Fruit fly (Drosophila melanogaster) whole organism, prepupa: Measurements from ENCODE around the gene Cpr64Ab.

ENCODE experiments used
- CG10631 ChIP-seq: fragments of 200-800 bp; sonication (Bioruptor generic); optimal IDR thresholded peaks from 2 replicates; lab custom pipeline; 2016; ENCODE audit warnings: missing biosample characterization, missing genetic modification characterization
- CG10669 ChIP-seq: fragments of 200-800 bp; sonication (Bioruptor generic); optimal IDR thresholded peaks from 3 replicates; lab custom pipeline; 2018; ENCODE audit warnings: missing biosample characterization, mild to moderate bottlenecking, missing genetic modification characterization, moderate library complexity
- CG11902 ChIP-seq: fragments of 200-800 bp; sonication (Bioruptor generic); optimal IDR thresholded peaks from 3 replicates; lab custom pipeline; 2016; ENCODE audit warnings: missing biosample characterization, missing genetic modification characterization
- CG1621 ChIP-seq: fragments of 200-800 bp; sonication (Bioruptor generic); optimal IDR thresholded peaks from 3 replicates; lab custom pipeline; 2018; ENCODE audit warnings: missing biosample characterization, mild to moderate bottlenecking, missing genetic modification characterization
- CG16779 ChIP-seq: fragments of 200-800 bp; sonication (Bioruptor generic); optimal IDR thresholded peaks from 3 replicates; lab custom pipeline; 2017; ENCODE audit warnings: missing biosample characterization, mild to moderate bottlenecking, missing genetic modification characterization
- CG3032 ChIP-seq: fragments of 200-800 bp; optimal IDR thresholded peaks from 2 replicates; lab custom pipeline; 2019; ENCODE audit warnings: missing biosample characterization, mild to moderate bottlenecking, missing genetic modification characterization, moderate library complexity
- CG31627 ChIP-seq: fragments of 200-800 bp; sonication (Bioruptor generic); optimal IDR thresholded peaks from 3 replicates; lab custom pipeline; 2016; ENCODE audit warnings: missing biosample characterization, missing genetic modification characterization
- CG32006 ChIP-seq: fragments of 200-800 bp; sonication (Bioruptor generic); optimal IDR thresholded peaks from 3 replicates; lab custom pipeline; 2017; ENCODE audit warnings: missing biosample characterization, mild to moderate bottlenecking, missing genetic modification characterization
- CG34406 ChIP-seq: fragments of 200-800 bp; sonication (Bioruptor generic); optimal IDR thresholded peaks from 3 replicates; lab custom pipeline; 2016; ENCODE audit warnings: missing biosample characterization, missing genetic modification characterization
- CG3919 ChIP-seq: fragments of 200-800 bp; sonication (Bioruptor generic); optimal IDR thresholded peaks from 3 replicates; lab custom pipeline; 2016; ENCODE audit warnings: missing biosample characterization, missing genetic modification characterization
- CG6276 ChIP-seq: fragments of 200-800 bp; sonication (Bioruptor generic); optimal IDR thresholded peaks from 2 replicates; lab custom pipeline; 2017; ENCODE audit warnings: missing biosample characterization, mild to moderate bottlenecking, missing genetic modification characterization
- CG6792 ChIP-seq: fragments of 200-800 bp; sonication (Bioruptor generic); optimal IDR thresholded peaks from 3 replicates; lab custom pipeline; 2016; ENCODE audit warnings: missing biosample characterization, missing genetic modification characterization
- CG6808 ChIP-seq: fragments of 200-800 bp; sonication (Bioruptor generic); optimal IDR thresholded peaks from 3 replicates; lab custom pipeline; 2017; ENCODE audit warnings: missing biosample characterization, missing genetic modification characterization, mild to moderate bottlenecking, moderate library complexity, missing genetic modification reagents
- CG6854 ChIP-seq: fragments of 200-800 bp; sonication (Bioruptor generic); optimal IDR thresholded peaks from 2 replicates; lab custom pipeline; 2017; ENCODE audit warnings: missing biosample characterization, mild to moderate bottlenecking, missing genetic modification characterization
- CG7368 ChIP-seq: fragments of 200-800 bp; sonication (Bioruptor generic); optimal IDR thresholded peaks from 3 replicates; lab custom pipeline; 2016; ENCODE audit warnings: missing biosample characterization, missing genetic modification characterization
- CG8319 ChIP-seq: fragments of 200-800 bp; sonication (Bioruptor generic); optimal IDR thresholded peaks from 3 replicates; lab custom pipeline; 2016; ENCODE audit warnings: missing biosample characterization, missing genetic modification characterization
- Eip75B ChIP-seq: fragments of 200-800 bp; sonication (Bioruptor generic); optimal IDR thresholded peaks from 3 replicates; lab custom pipeline; 2016; ENCODE audit warnings: missing biosample characterization, missing genetic modification characterization
- Eip78C ChIP-seq: fragments of 200-800 bp; sonication (Bioruptor generic); peaks from one replicate; lab custom pipeline; 2016; ENCODE audit warnings: missing biosample characterization, missing genetic modification characterization
- Eip93F ChIP-seq: fragments of 200-800 bp; sonication (Bioruptor generic); optimal IDR thresholded peaks from 2 replicates; lab custom pipeline; 2016; ENCODE audit warnings: missing biosample characterization, mild to moderate bottlenecking, missing genetic modification characterization
- Gug ChIP-seq: fragments of 200-800 bp; sonication (Bioruptor generic); IDR thresholded peaks from 2 replicates; pipeline ENCODE4 v1.3.6; 2022; ENCODE audit warnings: missing biosample characterization, missing genetic modification characterization
- Hr38 ChIP-seq: sonication (Bioruptor generic); optimal IDR thresholded peaks from 2 replicates; lab custom pipeline; 2016; ENCODE audit warnings: missing biosample characterization, missing genetic modification characterization
- Hr39 ChIP-seq: fragments of 200-800 bp; sonication (Bioruptor generic); optimal IDR thresholded peaks from 2 replicates; lab custom pipeline; 2016; ENCODE audit warnings: missing biosample characterization, missing genetic modification characterization
- Lpt ChIP-seq: fragments of 200-800 bp; sonication (Bioruptor generic); optimal IDR thresholded peaks from 3 replicates; lab custom pipeline; 2016; ENCODE audit warnings: missing biosample characterization, missing genetic modification characterization
- Met ChIP-seq: fragments of 200-800 bp; sonication (Bioruptor generic); optimal IDR thresholded peaks from 3 replicates; lab custom pipeline; 2016; ENCODE audit warnings: missing biosample characterization, missing genetic modification characterization
- Smox ChIP-seq: fragments of 200-800 bp; sonication (Bioruptor generic); optimal IDR thresholded peaks from 3 replicates; lab custom pipeline; 2016; ENCODE audit warnings: missing biosample characterization, missing genetic modification characterization
- Sox102F ChIP-seq: fragments of 200-800 bp; sonication (Bioruptor generic); optimal IDR thresholded peaks from 2 replicates; lab custom pipeline; 2016; ENCODE audit warnings: missing biosample characterization, mild to moderate bottlenecking, missing genetic modification characterization
- Sox15 ChIP-seq: fragments of 200-800 bp; sonication (Bioruptor generic); optimal IDR thresholded peaks from 3 replicates; lab custom pipeline; 2016; ENCODE audit warnings: missing biosample characterization, missing genetic modification characterization
- achi ChIP-seq: fragments of 200-800 bp; sonication (Bioruptor generic); optimal IDR thresholded peaks from 3 replicates; lab custom pipeline; 2016; ENCODE audit warnings: missing biosample characterization, missing genetic modification characterization
- cyc ChIP-seq: fragments of 200-800 bp; sonication (Bioruptor generic); optimal IDR thresholded peaks from 3 replicates; lab custom pipeline; 2016; ENCODE audit warnings: missing biosample characterization, missing genetic modification characterization
- dac ChIP-seq: fragments of 200-800 bp; sonication (Bioruptor generic); optimal IDR thresholded peaks from 2 replicates; lab custom pipeline; 2017; ENCODE audit warnings: missing biosample characterization, mild to moderate bottlenecking, missing genetic modification characterization
- dsx ChIP-seq: fragments of 200-800 bp; optimal IDR thresholded peaks from 3 replicates; lab custom pipeline; 2019; ENCODE audit warnings: missing biosample characterization, mild to moderate bottlenecking, missing genetic modification characterization, moderate library complexity; ENCODE audit not compliant: poor library complexity, severe bottlenecking
- eg ChIP-seq: fragments of 200-800 bp; sonication (Bioruptor generic); IDR thresholded peaks from 3 replicates; pipeline ENCODE4 v1.3.6; 2022; ENCODE audit warnings: missing biosample characterization, missing genetic modification characterization
- esn ChIP-seq: fragments of 200-800 bp; sonication (Bioruptor generic); optimal IDR thresholded peaks from 2 replicates; lab custom pipeline; 2016; ENCODE audit warnings: missing biosample characterization, mild to moderate bottlenecking, missing genetic modification characterization, moderate library complexity
- fd59A ChIP-seq: fragments of 200-800 bp; sonication (Bioruptor generic); optimal IDR thresholded peaks from 2 replicates; lab custom pipeline; 2017; ENCODE audit warnings: missing biosample characterization, mild to moderate bottlenecking, missing genetic modification characterization, missing genetic modification reagents
- lz ChIP-seq: fragments of 200-800 bp; sonication (Bioruptor generic); optimal IDR thresholded peaks from 3 replicates; lab custom pipeline; 2016; ENCODE audit warnings: missing biosample characterization, missing genetic modification characterization
- net ChIP-seq: fragments of 200-800 bp; sonication (Bioruptor generic); optimal IDR thresholded peaks from 3 replicates; lab custom pipeline; 2016; ENCODE audit warnings: missing biosample characterization, missing genetic modification characterization
- pdm3 ChIP-seq: fragments of 200-800 bp; sonication (Bioruptor generic); optimal IDR thresholded peaks from 3 replicates; lab custom pipeline; 2016; ENCODE audit warnings: missing biosample characterization, missing genetic modification characterization
- salr ChIP-seq, 2 experiments: fragments of 200-800 bp; sonication (Bioruptor generic); optimal IDR thresholded peaks; 3 replicates each; lab custom pipeline; 2016 to 2018; ENCODE audit warnings: missing biosample characterization in 2 of 2, missing genetic modification characterization in 2 of 2, mild to moderate bottlenecking in 1 of 2
- spab ChIP-seq: fragments of 200-800 bp; sonication (Bioruptor generic); optimal IDR thresholded peaks from 2 replicates; lab custom pipeline; 2017; ENCODE audit warnings: missing biosample characterization, mild to moderate bottlenecking, missing genetic modification characterization, missing genetic modification reagents
- ss ChIP-seq, 2 experiments: fragments of 200-800 bp; sonication (Bioruptor generic); optimal IDR thresholded peaks; 2 replicates in 1 of 2; 3 replicates in 1 of 2; lab custom pipeline; 2017 to 2018; ENCODE audit warnings: mild to moderate bottlenecking in 2 of 2, missing biosample characterization in 2 of 2, missing genetic modification characterization in 2 of 2, moderate library complexity in 1 of 2
- svp ChIP-seq: fragments of 200-800 bp; sonication (Bioruptor generic); peaks from one replicate; lab custom pipeline; 2016; ENCODE audit warnings: missing biosample characterization, missing genetic modification characterization
- topi ChIP-seq: fragments of 200-800 bp; sonication (Bioruptor generic); optimal IDR thresholded peaks from 3 replicates; lab custom pipeline; 2016; ENCODE audit warnings: missing biosample characterization, missing genetic modification characterization
- vri ChIP-seq: fragments of 200-800 bp; sonication (Bioruptor generic); optimal IDR thresholded peaks from 3 replicates; lab custom pipeline; 2016; ENCODE audit warnings: missing biosample characterization, mild to moderate bottlenecking, missing genetic modification characterization

Cpr64Ab gene

dm6 chr3L:4230357-4230901 is 19.1 kb upstream of the Cpr64Ab start (continued):
- TF ChIP-seq CG3919 (peak; percentile 93), Hr39 (GFP tag; lab: Kevin White, UChicago) (peak; percentile 64), CG6792 (GFP tag; lab: Kevin White, UChicago) (peak; percentile 83), cyc (GFP tag; lab: Kevin White, UChicago) (peak; percentile 65), Hr38 (GFP tag; lab: Kevin White, UChicago) (no peak), Gug (peak; percentile 85), fd59A (GFP tag; lab: Kevin White, UChicago) (peak; percentile 93), ss (GFP tag; optimal IDR thresholded peaks at IDR 0.05; lab: Kevin White, UChicago) (peak; percentile 93 to 94), CG6276 (GFP tag; lab: Kevin White, UChicago) (peak; percentile 91), CG6808 (GFP tag; lab: Kevin White, UChicago) (peak; percentile 95), CG10669 (GFP tag; lab: Kevin White, UChicago) (peak; percentile 93), Smox (peak; percentile 33), spab (GFP tag; lab: Kevin White, UChicago) (peak; percentile 93), CG11902 (peak; percentile 79), CG34406 (GFP tag; lab: Kevin White, UChicago) (peak; percentile 81)
- TF ChIP-seq, all 60 proteins: peak for 54

- TF ChIP-seq Eip78C (peak; percentile 65), CG11902 (no peak), CG10631 (GFP tag; lab: Kevin White, UChicago) (peak; percentile 1), CG8319 (GFP tag; lab: Kevin White, UChicago) (no peak)
Measured at dm6 chr3L:4229365-4229967, 18.1 kb upstream of the Cpr64Ab start.

dm6 chr3L:4228187-4228836 is 17.0 kb upstream of the Cpr64Ab start:
- TF ChIP-seq cyc (GFP tag; lab: Kevin White, UChicago), result peak; percentile 97
- peak; percentile 99 for TF ChIP-seq Eip75B (GFP tag; lab: Kevin White, UChicago)
- peak; percentile 98 for TF ChIP-seq dsx (GFP tag; lab: Kevin White, UChicago)
- TF ChIP-seq net (GFP tag; lab: Kevin White, UChicago), result peak; percentile 98
- peak; percentile 98 for TF ChIP-seq CG7368
- peak; percentile 88 for TF ChIP-seq Eip93F (GFP tag; lab: Kevin White, UChicago)
- peak; percentile 97 for TF ChIP-seq Hr39 (GFP tag; lab: Kevin White, UChicago)
- TF ChIP-seq Sox102F (GFP tag; lab: Kevin White, UChicago), result peak; percentile 95
- peak; percentile 98 to 99 for TF ChIP-seq ss (GFP tag; optimal IDR thresholded peaks at IDR 0.05; lab: Kevin White, UChicago)
- peak; percentile 100 for TF ChIP-seq Eip78C
- TF ChIP-seq CG3032 (tag; lab: Kevin White, UChicago), result peak; percentile 99
- peak; percentile 96 to 98 for TF ChIP-seq salr (GFP tag; optimal IDR thresholded peaks at IDR 0.05; lab: Kevin White, UChicago)
- TF ChIP-seq Gug, result peak; percentile 99
- TF ChIP-seq dac (GFP tag; lab: Kevin White, UChicago), result peak; percentile 97
- TF ChIP-seq esn (GFP tag; lab: Kevin White, UChicago), result peak; percentile 98
- peak; percentile 97 for TF ChIP-seq Lpt (GFP tag; lab: Kevin White, UChicago)
- peak; percentile 96 for TF ChIP-seq CG8319 (GFP tag; lab: Kevin White, UChicago)
- peak; percentile 87 for TF ChIP-seq Hr38 (GFP tag; lab: Kevin White, UChicago)
- TF ChIP-seq CG34406 (GFP tag; lab: Kevin White, UChicago), result peak; percentile 97
- TF ChIP-seq CG31627, result peak; percentile 95
- TF ChIP-seq topi (GFP tag; lab: Kevin White, UChicago), result peak; percentile 98
- TF ChIP-seq lz (GFP tag; lab: Kevin White, UChicago), result peak; percentile 98
- peak; percentile 98 for TF ChIP-seq CG16779 (tag; lab: Kevin White, UChicago)
- peak; percentile 88 for TF ChIP-seq vri
- peak; percentile 93 for TF ChIP-seq Sox15
- TF ChIP-seq eg (GFP tag; lab: Robert Waterston, UW), result peak; percentile 99
- TF ChIP-seq Met (GFP tag; lab: Kevin White, UChicago), result peak; percentile 97
- peak; percentile 98 for TF ChIP-seq pdm3
- TF ChIP-seq CG1621 (tag; lab: Kevin White, UChicago), result peak; percentile 98
- TF ChIP-seq CG6276 (GFP tag; lab: Kevin White, UChicago), result peak; percentile 99
- peak; percentile 99 for TF ChIP-seq CG6808 (GFP tag; lab: Kevin White, UChicago)
- peak; percentile 99 for TF ChIP-seq svp (GFP tag; lab: Kevin White, UChicago)
- TF ChIP-seq CG3919, result peak; percentile 99
- TF ChIP-seq CG32006 (GFP tag; lab: Kevin White, UChicago), result peak; percentile 99
- TF ChIP-seq achi (GFP tag; lab: Kevin White, UChicago), result peak; percentile 98
- peak; percentile 89 for TF ChIP-seq CG6854 (GFP tag; lab: Kevin White, UChicago)
- TF ChIP-seq Smox, result peak; percentile 91
- peak; percentile 99 for TF ChIP-seq CG10631 (GFP tag; lab: Kevin White, UChicago)
